Worm (Caenorhabditis elegans) whole organism, early embryonic: Measurements from ENCODE around the gene nas-24.

Experiments
- ama-1 ChIP-seq: fragments of 150-350 bp; optimal IDR thresholded peaks from 2 replicates; lab custom pipeline; 2014
- flt-1 ChIP-seq: fragments of 200-800 bp; sonication (Bioruptor generic); IDR thresholded peaks from 2 replicates; pipeline ENCODE4 v1.3.6; 2022; ENCODE audit warnings: missing genetic modification characterization, missing compliant biosample characterization
- hmbx-1 ChIP-seq: sonication (generic microtip); optimal IDR thresholded peaks from 2 replicates; lab custom pipeline; 2016; ENCODE audit warnings: mild to moderate bottlenecking, missing genetic modification characterization, missing compliant biosample characterization

DNA sequence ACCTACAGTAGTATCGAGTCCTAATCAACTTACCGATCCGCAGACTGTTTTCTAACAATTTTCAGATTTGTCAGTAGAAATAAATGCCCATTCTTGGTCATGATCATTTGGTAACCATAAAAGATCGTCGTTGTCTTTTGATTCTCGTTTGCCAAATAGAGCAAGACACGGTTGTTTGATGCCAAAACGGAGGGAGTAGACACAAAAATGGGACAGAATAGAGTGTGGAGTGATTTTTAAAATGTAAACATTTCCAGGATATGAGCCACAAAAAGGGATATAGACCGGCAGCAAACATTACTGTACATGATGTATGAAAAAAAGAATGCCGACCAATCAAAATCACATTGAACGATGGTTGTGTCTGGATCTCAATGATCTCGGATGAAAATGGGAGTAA is 47.7 kb downstream of the nas-24 start, which contains the start of gene F55B12.2:
- TF ChIP-seq ama-1 (lab: Kevin White, UChicago), result no peak
- no peak for TF ChIP-seq flt-1 (GFP tag; lab: Robert Waterston, UW)
- no peak for TF ChIP-seq hmbx-1 (tag; lab: Kevin White, UChicago)
